Fruit fly (Drosophila melanogaster): ENCODE measurements around the gene EAChm.
A peak's percentile ranks its signal among the peaks of the same experiment; 100 is the strongest.

The EAChm gene

dm6 chr3L:15088285-15088684 lies 33.7 kb downstream of the EAChm start:
- no peak for TF ChIP-seq CG9705 (GFP tag; optimal IDR thresholded peaks at IDR 0.05)

dm6 chr3L:15089083-15089704 lies 34.6 kb downstream of the EAChm start:
- TF ChIP-seq br (GFP tag; optimal IDR thresholded peaks at IDR 0.05): no peak
- no peak for TF ChIP-seq lola (GFP tag; optimal IDR thresholded peaks at IDR 0.05)
- TF ChIP-seq Rel (GFP tag; optimal IDR thresholded peaks at IDR 0.05): no peak
- TF ChIP-seq Rel (tag; optimal IDR thresholded peaks at IDR 0.05): no peak
- no peak for TF ChIP-seq Hr78 (GFP tag; optimal IDR thresholded peaks at IDR 0.05)
- no peak for TF ChIP-seq Mio (GFP tag; optimal IDR thresholded peaks at IDR 0.05)
- TF ChIP-seq Abd-B (GFP tag; optimal IDR thresholded peaks at IDR 0.05): no peak
- TF ChIP-seq psq (GFP tag; optimal IDR thresholded peaks at IDR 0.05): no peak
- no peak for TF ChIP-seq usp (GFP tag; optimal IDR thresholded peaks at IDR 0.05)
- no peak for TF ChIP-seq HLH106 (tag; optimal IDR thresholded peaks at IDR 0.05)
- no peak for TF ChIP-seq N (GFP tag; optimal IDR thresholded peaks at IDR 0.05)
- no peak for TF ChIP-seq pan (optimal IDR thresholded peaks at IDR 0.05)
- TF ChIP-seq foxo (GFP tag; optimal IDR thresholded peaks at IDR 0.05): no peak
- no peak for TF ChIP-seq OdsH (GFP tag; optimal IDR thresholded peaks at IDR 0.05)
- no peak for TF ChIP-seq h (GFP tag; optimal IDR thresholded peaks at IDR 0.05)
- TF ChIP-seq Hnf4 (GFP tag; optimal IDR thresholded peaks at IDR 0.05): no peak
- no peak for TF ChIP-seq Vsx2 (GFP tag; optimal IDR thresholded peaks at IDR 0.05; ENCODE audit: partially characterized antibody)
- no peak for TF ChIP-seq Jra (GFP tag; optimal IDR thresholded peaks at IDR 0.05)
- no peak for TF ChIP-seq CG9705 (GFP tag; optimal IDR thresholded peaks at IDR 0.05)
- TF ChIP-seq Myc (optimal IDR thresholded peaks at IDR 0.05): no peak

dm6 chr3L:15089887-15090679 lies 35.5 kb downstream of the EAChm start:
- TF ChIP-seq Hnf4 (GFP tag; optimal IDR thresholded peaks at IDR 0.05) (no peak), Jra (GFP tag; optimal IDR thresholded peaks at IDR 0.05) (no peak), Sp1 (GFP tag; optimal IDR thresholded peaks at IDR 0.05) (no peak), Rel (GFP tag; optimal IDR thresholded peaks at IDR 0.05) (no peak), Rel (tag; optimal IDR thresholded peaks at IDR 0.05) (no peak), dsf (GFP tag; optimal IDR thresholded peaks at IDR 0.05; ENCODE audit: borderline replicate concordance) (no peak), rgr (GFP tag; optimal IDR thresholded peaks at IDR 0.05) (no peak)

dm6 chr3L:15093929-15094588 lies 39.5 kb downstream of the EAChm start:
- TF ChIP-seq rgr (GFP tag; optimal IDR thresholded peaks at IDR 0.05) (peak; percentile 21), Sp1 (GFP tag; optimal IDR thresholded peaks at IDR 0.05) (no peak), Mio (GFP tag; optimal IDR thresholded peaks at IDR 0.05) (no peak), fru (GFP tag; optimal IDR thresholded peaks at IDR 0.05) (peak; percentile 18), Hr83 (GFP tag; optimal IDR thresholded peaks at IDR 0.05; ENCODE audit: poor library complexity, severe bottlenecking) (peak; percentile 6), br (GFP tag; optimal IDR thresholded peaks at IDR 0.05) (peak; percentile 26), Myc (optimal IDR thresholded peaks at IDR 0.05) (no peak), Hr78 (GFP tag; optimal IDR thresholded peaks at IDR 0.05) (no peak), h (GFP tag; optimal IDR thresholded peaks at IDR 0.05) (peak; percentile 50), Hnf4 (GFP tag; optimal IDR thresholded peaks at IDR 0.05) (no peak), pan (optimal IDR thresholded peaks at IDR 0.05) (no peak), CG9705 (GFP tag; optimal IDR thresholded peaks at IDR 0.05) (peak; percentile 4), N (GFP tag; optimal IDR thresholded peaks at IDR 0.05) (no peak), dmrt93B (GFP tag; optimal IDR thresholded peaks at IDR 0.05) (no peak), dl (GFP tag; optimal IDR thresholded peaks at IDR 0.05; ENCODE audit: insufficient read depth in 1 of 2, partially characterized antibody in 2 of 2) (no peak), tai (GFP tag; optimal IDR thresholded peaks at IDR 0.05) (no peak), jim (GFP tag; optimal IDR thresholded peaks at IDR 0.05) (no peak), usp (GFP tag; optimal IDR thresholded peaks at IDR 0.05) (no peak), foxo (GFP tag; optimal IDR thresholded peaks at IDR 0.05) (no peak), ey (GFP tag; optimal IDR thresholded peaks at IDR 0.05) (peak; percentile 29), Abd-B (GFP tag; optimal IDR thresholded peaks at IDR 0.05) (no peak), Dfd (GFP tag; optimal IDR thresholded peaks at IDR 0.05) (no peak), psq (GFP tag; optimal IDR thresholded peaks at IDR 0.05) (peak; percentile 0), Rel (GFP tag; optimal IDR thresholded peaks at IDR 0.05) (no peak), Rel (tag; optimal IDR thresholded peaks at IDR 0.05) (no peak), sage (GFP tag; optimal IDR thresholded peaks at IDR 0.05) (peak; percentile 28), Vsx2 (GFP tag; optimal IDR thresholded peaks at IDR 0.05; ENCODE audit: partially characterized antibody) (no peak), brk (GFP tag; optimal IDR thresholded peaks at IDR 0.05) (peak; percentile 26), lola (GFP tag; optimal IDR thresholded peaks at IDR 0.05) (no peak), OdsH (GFP tag; optimal IDR thresholded peaks at IDR 0.05) (peak; percentile 15), HLH106 (tag; optimal IDR thresholded peaks at IDR 0.05) (no peak), sv (GFP tag; optimal IDR thresholded peaks at IDR 0.05) (no peak), Jra (GFP tag; optimal IDR thresholded peaks at IDR 0.05) (peak; percentile 5), dsf (GFP tag; optimal IDR thresholded peaks at IDR 0.05; ENCODE audit: borderline replicate concordance) (no peak), GATAd (GFP tag; optimal IDR thresholded peaks at IDR 0.05) (no peak), Dif (GFP tag; optimal IDR thresholded peaks at IDR 0.05; ENCODE audit: partially characterized antibody) (no peak), CG32264 (GFP tag; optimal IDR thresholded peaks at IDR 0.05) (no peak), woc (GFP tag; optimal IDR thresholded peaks at IDR 0.05) (peak; percentile 2)

Measured in whole organism, wandering third instar larva.